Fruit fly (Drosophila melanogaster) whole organism: Measurements from ENCODE around the gene mio.

Experiments used
- CG8478 ChIP-seq: fragments of >200 bp; optimal IDR thresholded peaks from 2 replicates; lab custom pipeline; 2018; ENCODE audit warnings: inconsistent platforms
- Dll ChIP-seq: fragments of >200 bp; optimal IDR thresholded peaks from 2 replicates; lab custom pipeline; 2017
- EcR ChIP-seq, 2 experiments: fragments of >200 bp; optimal IDR thresholded peaks; 2 replicates each; lab custom pipeline; 2017; ENCODE audit warnings: missing biosample characterization in 2 of 2, missing genetic modification characterization in 2 of 2, missing genetic modification reagents in 2 of 2
- pan ChIP-seq: fragments of >200 bp; optimal IDR thresholded peaks from 2 replicates; lab custom pipeline; 2017
- psq ChIP-seq: fragments of >200 bp; optimal IDR thresholded peaks from 2 replicates; lab custom pipeline; 2017
- usp ChIP-seq: fragments of >200 bp; optimal IDR thresholded peaks from 2 replicates; lab custom pipeline; 2017; ENCODE audit warnings: missing biosample characterization, missing genetic modification characterization, mixed read lengths

The mio gene

DNA sequence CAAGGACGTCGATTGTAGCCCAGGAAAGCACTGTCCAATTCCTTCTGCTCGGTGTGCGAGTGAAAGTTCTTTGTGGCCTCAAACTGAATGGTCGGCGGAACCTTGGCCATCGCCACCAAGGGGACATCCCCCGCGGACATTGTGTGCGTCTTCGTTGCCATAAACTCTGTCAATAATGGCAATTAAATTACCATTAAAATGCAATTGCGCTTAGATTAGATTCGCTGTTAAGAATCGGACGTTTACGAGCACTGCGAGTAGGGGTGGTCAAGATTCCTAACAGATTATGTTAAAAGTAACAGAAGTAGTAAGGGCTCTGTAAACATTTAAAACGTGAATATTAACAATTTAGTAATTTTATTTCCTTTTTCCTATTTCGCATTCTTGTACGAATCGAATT lies 1.0 kb upstream of the mio start, which contains the start of gene daed:
Gene daed, minus strand, starts transcription at position 247 of the 400 bp plus-strand sequence.
- TF ChIP-seq Dll (lab: Kevin White, UChicago) (no peak), psq (lab: Kevin White, UChicago) (no peak), EcR (GFP tag; optimal IDR thresholded peaks at IDR 0.05; lab: Kevin White, UChicago) (no peak), pan (lab: Kevin White, UChicago) (no peak), CG8478 (no peak), usp (GFP tag; lab: Kevin White, UChicago) (no peak)

DNA sequence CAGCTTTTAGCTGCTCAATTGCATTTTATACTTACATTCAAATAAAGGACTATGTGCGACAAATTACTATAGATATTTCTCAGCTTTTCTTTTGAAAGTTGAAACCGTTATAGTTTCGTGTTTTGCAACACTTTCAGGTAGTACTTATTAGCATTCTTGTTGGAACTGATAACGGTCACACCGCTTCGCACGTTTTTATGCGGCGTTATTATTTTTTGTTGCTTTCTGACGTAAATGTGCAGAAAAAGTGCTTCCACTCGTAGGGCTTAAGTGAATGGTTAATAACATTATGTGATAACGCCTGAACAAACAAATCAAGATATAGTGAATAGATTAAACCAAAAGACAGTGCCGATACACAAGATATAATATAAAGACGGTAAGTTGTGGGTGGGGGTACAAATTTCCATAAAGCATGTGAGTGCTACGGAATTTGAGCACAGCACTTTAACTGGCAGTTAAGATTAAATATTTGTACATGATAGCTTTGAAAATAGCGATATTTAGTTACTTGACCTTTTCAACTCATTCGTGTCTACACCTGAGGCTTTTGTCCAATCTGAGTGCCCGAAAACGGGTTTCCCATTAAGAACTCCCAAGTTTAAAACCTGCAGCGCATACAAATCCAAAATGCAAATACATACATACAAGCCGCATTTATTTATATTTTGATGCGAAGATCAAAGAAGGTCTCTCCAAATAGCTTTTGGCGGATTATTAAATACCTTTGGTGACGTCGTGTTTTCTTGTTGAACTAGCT lies 3.7 kb downstream of the mio start, which contains the start of gene papi:
Gene papi, plus strand, starts transcription at position 176 of the 760 bp plus-strand sequence.
- TF ChIP-seq usp (GFP tag; lab: Kevin White, UChicago) = no peak
- no peak for TF ChIP-seq pan (lab: Kevin White, UChicago)
- no peak for TF ChIP-seq EcR (GFP tag; optimal IDR thresholded peaks at IDR 0.05; lab: Kevin White, UChicago)
- no peak for TF ChIP-seq Dll (lab: Kevin White, UChicago)

dm6 chr2L:2221649-2222150 lies 4.6 kb downstream of the mio start:
- TF ChIP-seq usp (GFP tag; lab: Kevin White, UChicago) = no peak
- no peak for TF ChIP-seq CG8478
- TF ChIP-seq Dll (lab: Kevin White, UChicago) = no peak
- TF ChIP-seq psq (lab: Kevin White, UChicago) = no peak
- TF ChIP-seq EcR (GFP tag; optimal IDR thresholded peaks at IDR 0.05; lab: Kevin White, UChicago) = no peak
- TF ChIP-seq pan (lab: Kevin White, UChicago) = no peak

dm6 chr2L:2222377-2222776 lies 5.3 kb downstream of the mio start:
- no peak for TF ChIP-seq Dll (lab: Kevin White, UChicago)
- no peak for TF ChIP-seq pan (lab: Kevin White, UChicago)
- no peak for TF ChIP-seq EcR (GFP tag; optimal IDR thresholded peaks at IDR 0.05; lab: Kevin White, UChicago)
- no peak for TF ChIP-seq usp (GFP tag; lab: Kevin White, UChicago)
- no peak for TF ChIP-seq CG8478
- no peak for TF ChIP-seq psq (lab: Kevin White, UChicago)

DNA sequence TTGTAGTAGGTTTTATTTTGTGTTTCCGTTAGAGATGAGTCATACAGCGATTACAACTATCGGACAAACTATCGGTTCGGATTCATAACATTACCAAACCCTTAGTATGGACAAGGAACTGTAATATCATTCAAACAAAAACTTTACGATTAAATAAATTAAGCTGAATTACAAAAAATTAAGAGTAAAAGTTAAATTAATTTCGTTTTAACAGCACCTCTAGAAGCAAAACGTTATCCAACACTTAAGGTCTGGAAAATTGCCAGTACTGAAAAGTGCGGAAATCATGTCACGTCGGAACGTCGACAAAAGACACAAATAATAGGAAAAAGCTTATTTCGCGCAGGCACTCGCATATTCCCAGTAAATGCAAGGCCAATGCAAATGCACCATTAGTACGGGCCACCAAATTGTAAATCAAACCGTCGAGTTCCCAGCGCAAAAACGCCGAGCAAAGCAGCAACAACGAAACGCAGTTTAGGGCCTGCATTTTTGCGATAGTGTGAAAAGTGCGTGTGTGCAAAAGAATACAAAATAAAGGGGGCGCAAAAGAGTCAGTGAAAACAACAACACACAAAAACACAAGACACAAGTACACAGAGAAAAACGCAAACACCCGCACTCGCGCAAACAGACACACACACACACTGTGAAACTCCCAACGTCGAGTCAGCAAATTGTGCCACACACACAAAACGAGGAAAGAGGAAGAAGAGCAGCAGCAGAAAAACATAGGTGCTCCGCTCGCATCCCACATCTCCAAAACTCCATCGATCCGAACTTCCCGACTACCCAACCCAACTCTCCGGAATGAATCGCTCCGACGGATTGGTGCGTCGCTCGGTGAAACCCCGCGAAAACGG lies 9.4 kb downstream of the mio start, which contains the start of the genes CG15387 and sau:
Gene CG15387, minus strand, starts transcription at position 36 of the 863 bp plus-strand sequence.
Gene sau, plus strand, starts transcription at position 84 of the 863 bp plus-strand sequence.
- TF ChIP-seq usp (GFP tag; lab: Kevin White, UChicago) (no peak), pan (lab: Kevin White, UChicago) (no peak), Dll (lab: Kevin White, UChicago) (no peak), psq (lab: Kevin White, UChicago) (no peak), CG8478 (no peak), EcR (GFP tag; optimal IDR thresholded peaks at IDR 0.05; lab: Kevin White, UChicago) (no peak)

DNA sequence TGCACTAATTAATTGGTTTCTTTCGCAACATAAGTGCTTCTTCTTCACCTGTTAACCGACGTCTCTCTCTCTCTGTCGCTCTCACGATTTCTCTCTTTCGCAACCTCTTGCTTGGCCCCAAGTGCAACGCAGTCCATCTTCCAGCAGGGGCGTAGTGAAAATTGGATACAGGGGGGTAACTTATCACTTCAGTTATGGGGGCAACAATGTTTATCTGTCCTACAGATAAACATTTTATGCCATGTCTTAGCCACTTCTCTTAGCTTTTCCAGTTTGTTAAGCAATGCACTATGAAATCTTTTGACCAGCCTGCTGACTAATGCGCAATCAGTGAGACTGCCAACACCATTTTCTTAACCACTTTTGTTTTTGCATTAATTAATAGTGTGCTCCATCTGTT lies 10.2 kb downstream of the mio start:
- no peak for TF ChIP-seq CG8478
- no peak for TF ChIP-seq EcR (GFP tag; optimal IDR thresholded peaks at IDR 0.05; lab: Kevin White, UChicago)
- TF ChIP-seq pan (lab: Kevin White, UChicago) = no peak
- TF ChIP-seq psq (lab: Kevin White, UChicago) = no peak
- TF ChIP-seq usp (GFP tag; lab: Kevin White, UChicago) = no peak
- no peak for TF ChIP-seq Dll (lab: Kevin White, UChicago)

DNA sequence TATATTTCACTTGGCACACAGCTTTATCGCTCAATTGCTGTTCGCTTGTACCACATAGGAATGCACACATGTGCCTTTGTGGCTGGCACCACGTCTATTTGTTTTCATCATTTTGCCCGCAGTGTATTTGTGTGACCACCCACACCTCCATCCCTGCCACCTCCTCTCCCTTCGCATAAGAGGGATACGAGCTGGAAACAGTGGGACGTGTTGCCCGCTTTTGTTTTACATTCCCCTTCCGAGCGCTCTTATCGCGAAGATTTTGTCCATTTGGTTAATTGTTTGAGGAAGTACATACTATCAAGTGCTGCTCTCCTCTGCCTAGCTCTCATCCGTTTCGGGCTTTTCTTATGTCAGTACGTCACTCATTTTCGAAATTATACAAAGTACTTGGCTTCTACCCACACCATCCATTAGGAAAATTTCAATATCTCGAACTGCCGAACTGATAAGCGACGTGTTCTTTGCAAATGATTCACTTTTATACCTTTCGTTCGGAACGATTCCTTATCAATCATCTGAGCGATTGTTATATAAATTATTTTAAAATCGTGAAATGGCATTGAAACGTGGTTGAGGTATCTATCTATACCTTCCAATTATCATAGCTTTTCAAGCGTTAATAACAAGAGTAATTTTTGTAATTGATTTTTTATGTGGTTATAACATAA lies 11.2 kb downstream of the mio start:
- no peak for TF ChIP-seq psq (lab: Kevin White, UChicago)
- no peak for TF ChIP-seq CG8478
- TF ChIP-seq usp (GFP tag; lab: Kevin White, UChicago) = no peak
- no peak for TF ChIP-seq pan (lab: Kevin White, UChicago)
- no peak for TF ChIP-seq EcR (GFP tag; optimal IDR thresholded peaks at IDR 0.05; lab: Kevin White, UChicago)
- TF ChIP-seq Dll (lab: Kevin White, UChicago) = no peak

DNA sequence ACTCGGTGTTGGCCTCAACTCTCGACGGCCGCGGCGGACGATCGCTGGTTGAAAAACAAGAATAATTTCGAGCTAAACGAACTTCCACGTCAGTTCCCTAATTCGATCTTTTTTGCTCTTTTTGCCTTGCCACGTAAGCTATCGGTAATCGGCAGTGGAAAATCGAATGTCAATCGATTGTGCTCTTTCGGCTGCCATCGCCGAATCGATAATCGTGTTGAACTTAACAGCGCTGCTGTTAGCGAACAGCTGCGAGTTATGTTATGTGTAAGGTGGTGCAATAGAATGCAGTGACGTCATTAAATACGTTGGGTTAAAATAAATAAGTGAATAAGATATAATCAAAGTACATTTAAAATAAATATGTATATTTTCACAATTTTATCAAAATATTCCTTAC lies 19.6 kb downstream of the mio start, which contains the start of gene Sec24CD:
Gene Sec24CD, minus strand, starts transcription at position 123 of the 400 bp plus-strand sequence.
- TF ChIP-seq EcR (GFP tag; optimal IDR thresholded peaks at IDR 0.05; lab: Kevin White, UChicago) = no peak

DNA sequence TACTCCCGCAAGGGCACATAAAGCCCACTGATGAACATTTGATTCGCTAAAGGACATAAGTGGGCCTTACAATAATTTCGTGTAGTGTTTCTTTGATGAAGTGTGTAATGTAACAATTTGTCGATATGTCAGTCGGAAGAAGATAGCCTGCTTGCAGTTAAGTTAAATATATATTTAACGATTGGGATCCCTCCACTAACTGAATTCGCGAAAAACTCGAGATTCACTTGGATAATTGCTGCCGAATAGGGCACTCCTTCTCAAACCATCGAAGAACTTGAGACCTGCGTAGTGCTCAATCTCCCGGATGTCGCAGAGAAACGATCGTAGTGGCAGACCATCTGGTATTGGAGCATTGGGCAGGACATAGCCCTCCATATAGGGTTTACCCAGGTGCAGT lies 21.1 kb downstream of the mio start, which contains the start of gene Tengl3:
Gene Tengl3, minus strand, starts transcription at position 101 of the 400 bp plus-strand sequence.
- no peak for TF ChIP-seq pan (lab: Kevin White, UChicago)
- TF ChIP-seq EcR (GFP tag; optimal IDR thresholded peaks at IDR 0.05; lab: Kevin White, UChicago) = no peak
- no peak for TF ChIP-seq CG8478
- no peak for TF ChIP-seq psq (lab: Kevin White, UChicago)
- TF ChIP-seq usp (GFP tag; lab: Kevin White, UChicago) = no peak
- TF ChIP-seq Dll (lab: Kevin White, UChicago) = no peak

- TF ChIP-seq Dll (lab: Kevin White, UChicago) (no peak), psq (lab: Kevin White, UChicago) (no peak), pan (lab: Kevin White, UChicago) (no peak), EcR (GFP tag; optimal IDR thresholded peaks at IDR 0.05; lab: Kevin White, UChicago) (no peak), usp (GFP tag; lab: Kevin White, UChicago) (no peak), CG8478 (no peak)
These were observed 22.2 kb downstream of the mio start, which contains the start of gene Tengl2 for dm6 chr2L:2239284-2239683. Gene Tengl2, minus strand, starts transcription at chr2L:2239384.
